Worm (Caenorhabditis elegans) whole organism, late embryonic: ENCODE measurements around the gene rpn-6.1.

Experiments
- K02D7.2 ChIP-seq: sonication (generic microtip); optimal IDR thresholded peaks from 2 replicates; lab custom pipeline; 2017; ENCODE audit warnings: mild to moderate bottlenecking, missing genetic modification characterization, missing compliant biosample characterization
- Y22D7AL.16 ChIP-seq: sonication (generic microtip); optimal IDR thresholded peaks from 2 replicates; lab custom pipeline; 2016; ENCODE audit warnings: missing genetic modification characterization, missing compliant biosample characterization
- ahr-1 ChIP-seq: sonication (generic microtip); optimal IDR thresholded peaks from 2 replicates; lab custom pipeline; 2016; ENCODE audit warnings: missing genetic modification characterization, missing compliant biosample characterization
- ama-1 ChIP-seq: fragments of 150-350 bp; optimal IDR thresholded peaks from 2 replicates; lab custom pipeline; 2014
- ceh-24 ChIP-seq: sonication (generic microtip); optimal IDR thresholded peaks from 2 replicates; lab custom pipeline; 2016; ENCODE audit warnings: mild to moderate bottlenecking, missing genetic modification characterization, missing compliant biosample characterization
- dmd-4 ChIP-seq: sonication (generic microtip); optimal IDR thresholded peaks from 2 replicates; lab custom pipeline; 2016; ENCODE audit warnings: borderline replicate concordance, missing genetic modification characterization, missing compliant biosample characterization
- ets-4 ChIP-seq: sonication (generic microtip); optimal IDR thresholded peaks from 2 replicates; lab custom pipeline; 2016; ENCODE audit warnings: missing genetic modification characterization, missing compliant biosample characterization
- nfya-1 ChIP-seq: sonication (generic microtip); optimal IDR thresholded peaks from 2 replicates; lab custom pipeline; 2017; ENCODE audit warnings: missing genetic modification characterization, mild to moderate bottlenecking, missing compliant biosample characterization, antibody characterized with exemption, moderate library complexity
- npax-4 ChIP-seq: sonication (generic microtip); optimal IDR thresholded peaks from 2 replicates; lab custom pipeline; 2016; ENCODE audit warnings: missing genetic modification characterization, missing compliant biosample characterization
- pha-2 ChIP-seq: sonication (generic microtip); optimal IDR thresholded peaks from 2 replicates; lab custom pipeline; 2017; ENCODE audit warnings: mild to moderate bottlenecking, missing genetic modification characterization, missing compliant biosample characterization
- ref-2 ChIP-seq: sonication (generic microtip); optimal IDR thresholded peaks from 2 replicates; lab custom pipeline; 2016; ENCODE audit warnings: missing genetic modification characterization, missing compliant biosample characterization
- sox-4 ChIP-seq: sonication (generic microtip); optimal IDR thresholded peaks from 2 replicates; lab custom pipeline; 2017; ENCODE audit warnings: mild to moderate bottlenecking, missing genetic modification characterization, inconsistent platforms, missing compliant biosample characterization
- unc-42 ChIP-seq: sonication (generic microtip); optimal IDR thresholded peaks from 2 replicates; lab custom pipeline; 2016; ENCODE audit warnings: missing genotype, missing genetic modification characterization, missing compliant biosample characterization
- ztf-16 ChIP-seq: sonication (generic microtip); optimal IDR thresholded peaks from 2 replicates; lab custom pipeline; 2017; ENCODE audit warnings: missing genetic modification characterization, missing compliant biosample characterization

DNA sequence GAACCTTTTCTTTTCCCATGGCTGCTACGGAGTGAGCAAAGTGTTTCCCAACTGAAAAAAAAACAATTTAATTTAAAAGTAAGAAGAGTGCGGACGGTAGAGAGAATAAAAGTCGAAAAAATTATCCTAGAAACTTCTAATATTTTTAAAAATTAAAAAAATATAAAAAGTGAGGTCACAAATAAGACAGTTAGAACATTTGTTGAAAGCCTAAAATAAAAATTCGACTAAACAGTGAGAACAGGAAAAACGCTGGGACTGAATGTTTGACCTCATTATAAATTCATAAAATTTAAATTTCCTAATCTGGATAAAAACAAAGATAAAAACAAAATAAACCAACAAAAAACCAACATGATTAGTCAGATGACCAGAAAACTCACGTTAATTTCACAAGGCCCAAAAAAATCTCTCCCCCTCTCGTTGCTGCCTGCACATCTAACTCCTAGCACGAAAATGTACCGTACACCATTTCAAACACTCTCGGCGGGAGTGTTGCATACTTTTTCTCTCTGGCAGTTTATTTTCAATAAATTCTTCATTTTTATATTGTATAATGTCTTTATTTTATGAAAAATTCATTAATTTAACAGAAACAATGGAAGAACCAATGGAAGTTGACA lies 10.0 kb upstream of the rpn-6.1 start, which contains the start of the genes eef-1A.1 and rfc-4:
- TF ChIP-seq ztf-16 (tag; lab: Kevin White, UChicago) (peak; percentile 7), nfya-1 (tag; lab: Kevin White, UChicago) (peak; percentile 97), ets-4 (tag; lab: Kevin White, UChicago) (peak; percentile 65), ceh-24 (no peak), ahr-1 (tag; lab: Kevin White, UChicago) (no peak), K02D7.2 (peak; percentile 2), ama-1 (no peak), dmd-4 (tag; lab: Kevin White, UChicago) (no peak), Y22D7AL.16 (tag; lab: Kevin White, UChicago) (no peak), npax-4 (tag; lab: Kevin White, UChicago) (no peak), unc-42 (tag; lab: Kevin White, UChicago) (peak; percentile 83), ref-2 (tag; lab: Kevin White, UChicago) (peak; percentile 77), pha-2 (tag; lab: Kevin White, UChicago) (peak; percentile 0), sox-4 (tag; lab: Kevin White, UChicago) (peak; percentile 36)
